Worm (Caenorhabditis elegans) whole organism, early embryonic: Measurements from ENCODE around the gene gcy-7.

Experiments
- B0310.2 ChIP-seq: sonication (generic microtip); optimal IDR thresholded peaks from 2 replicates; lab custom pipeline; 2016; ENCODE audit warnings: mild to moderate bottlenecking, missing genetic modification characterization, missing compliant biosample characterization
- F13C5.2 ChIP-seq: sonication (generic microtip); optimal IDR thresholded peaks from 2 replicates; lab custom pipeline; 2017; ENCODE audit warnings: mild to moderate bottlenecking, missing genetic modification characterization, inconsistent platforms, missing compliant biosample characterization
- aly-1 ChIP-seq: sonication (generic microtip); optimal IDR thresholded peaks from 2 replicates; lab custom pipeline; 2016; ENCODE audit warnings: missing genetic modification characterization, missing compliant biosample characterization
- ama-1 ChIP-seq: fragments of 150-350 bp; optimal IDR thresholded peaks from 2 replicates; lab custom pipeline; 2014
- ceh-13 ChIP-seq: fragments of 200-800 bp; sonication (Bioruptor generic); optimal IDR thresholded peaks from 2 replicates; lab custom pipeline; 2018; ENCODE audit warnings: mild to moderate bottlenecking, missing genetic modification characterization, missing compliant biosample characterization
- ceh-36 ChIP-seq: sonication (generic microtip); optimal IDR thresholded peaks from 2 replicates; lab custom pipeline; 2016; ENCODE audit warnings: missing genetic modification characterization, inconsistent platforms, missing compliant biosample characterization
- ets-7 ChIP-seq: sonication (generic microtip); optimal IDR thresholded peaks from 2 replicates; lab custom pipeline; 2016; ENCODE audit warnings: missing genotype, missing genetic modification characterization, missing compliant biosample characterization
- flt-1 ChIP-seq: fragments of 200-800 bp; sonication (Bioruptor generic); IDR thresholded peaks from 2 replicates; pipeline ENCODE4 v1.3.6; 2022; ENCODE audit warnings: missing genetic modification characterization, missing compliant biosample characterization
- hmbx-1 ChIP-seq: sonication (generic microtip); optimal IDR thresholded peaks from 2 replicates; lab custom pipeline; 2016; ENCODE audit warnings: mild to moderate bottlenecking, missing genetic modification characterization, missing compliant biosample characterization
- hmg-4 ChIP-seq: fragments of 200-800 bp; sonication (Bioruptor generic); optimal IDR thresholded peaks from 2 replicates; lab custom pipeline; 2018; ENCODE audit warnings: mild to moderate bottlenecking, missing genetic modification characterization, missing compliant biosample characterization
- hnd-1 ChIP-seq: sonication (generic microtip); optimal IDR thresholded peaks from 2 replicates; lab custom pipeline; 2016; ENCODE audit warnings: missing genetic modification characterization, missing compliant biosample characterization
- pes-1 ChIP-seq: fragments of 200-800 bp; sonication (Bioruptor generic); IDR thresholded peaks from 2 replicates; pipeline ENCODE4 v1.3.6; 2022; ENCODE audit warnings: missing genetic modification reagents, missing genetic modification characterization, missing compliant biosample characterization
- scrt-1 ChIP-seq: fragments of 200-800 bp; sonication (Bioruptor generic); IDR thresholded peaks from 2 replicates; pipeline ENCODE4 v1.3.6; 2022; ENCODE audit warnings: missing genetic modification characterization, missing compliant biosample characterization
- sea-1 ChIP-seq: fragments of 200-800 bp; sonication (Bioruptor generic); conservative IDR thresholded peaks from 2 replicates; pipeline ENCODE4 v1.3.6; 2022; ENCODE audit warnings: missing genetic modification characterization, missing compliant biosample characterization
- tbx-11 ChIP-seq: fragments of 200-800 bp; sonication (Bioruptor generic); IDR thresholded peaks from 2 replicates; pipeline ENCODE4 v1.3.6; 2022; ENCODE audit warnings: missing genetic modification characterization, missing compliant biosample characterization
- tbx-37 ChIP-seq: fragments of 200-800 bp; sonication (Bioruptor generic); conservative IDR thresholded peaks from 2 replicates; pipeline ENCODE4 v1.3.6; 2022; ENCODE audit warnings: missing genetic modification reagents, missing genetic modification characterization, missing compliant biosample characterization
- tra-4 ChIP-seq: sonication (generic microtip); optimal IDR thresholded peaks from 2 replicates; lab custom pipeline; 2017; ENCODE audit warnings: missing genetic modification characterization, missing compliant biosample characterization

Gene gcy-7

ce11 chrV:8401267-8401666 is 14.1 kb downstream of the gcy-7 start:
- TF ChIP-seq sea-1 = no peak
- TF ChIP-seq tbx-37 = no peak
- TF ChIP-seq hmbx-1 (tag; lab: Kevin White, UChicago) = no peak
- TF ChIP-seq ama-1 (lab: Kevin White, UChicago) = no peak
- TF ChIP-seq flt-1 (GFP tag; lab: Robert Waterston, UW) = no peak
- TF ChIP-seq tra-4 (tag; lab: Kevin White, UChicago) = no peak
- TF ChIP-seq hnd-1 (tag; lab: Kevin White, UChicago) = no peak
- no peak for TF ChIP-seq pes-1 (GFP tag; lab: Robert Waterston, UW)
- TF ChIP-seq F13C5.2 (tag; lab: Kevin White, UChicago) = no peak
- no peak for TF ChIP-seq ets-7 (tag; lab: Kevin White, UChicago)

- no peak for TF ChIP-seq pes-1 (GFP tag; lab: Robert Waterston, UW)
- no peak for TF ChIP-seq ceh-36 (tag; lab: Kevin White, UChicago)
- TF ChIP-seq hmbx-1 (tag; lab: Kevin White, UChicago) = no peak
- TF ChIP-seq aly-1 (tag; lab: Kevin White, UChicago) = no peak
- no peak for TF ChIP-seq hmg-4
- no peak for TF ChIP-seq tbx-37
- TF ChIP-seq tra-4 (tag; lab: Kevin White, UChicago) = no peak
- no peak for TF ChIP-seq scrt-1
- no peak for TF ChIP-seq flt-1 (GFP tag; lab: Robert Waterston, UW)
- TF ChIP-seq tbx-11 = no peak
- no peak for TF ChIP-seq B0310.2
- TF ChIP-seq ama-1 (lab: Kevin White, UChicago) = no peak
- TF ChIP-seq sea-1 = no peak
- TF ChIP-seq F13C5.2 (tag; lab: Kevin White, UChicago) = no peak
- no peak for TF ChIP-seq hnd-1 (tag; lab: Kevin White, UChicago)
- TF ChIP-seq ets-7 (tag; lab: Kevin White, UChicago) = no peak
- no peak for TF ChIP-seq ceh-13 (GFP tag; lab: Kevin White, UChicago)
Observed at ce11 chrV:8402392-8402791, 15.2 kb downstream of the gcy-7 start, which contains the start of gene F52E1.9. F52E1.9 (minus strand) TSS chrV:8402669.

ce11 chrV:8403152-8403551 is 16.0 kb downstream of the gcy-7 start:
- TF ChIP-seq ets-7 (tag; lab: Kevin White, UChicago) = no peak
- TF ChIP-seq tbx-37 = no peak
- no peak for TF ChIP-seq F13C5.2 (tag; lab: Kevin White, UChicago)
- TF ChIP-seq ama-1 (lab: Kevin White, UChicago) = no peak
- no peak for TF ChIP-seq hmbx-1 (tag; lab: Kevin White, UChicago)
- TF ChIP-seq ceh-13 (GFP tag; lab: Kevin White, UChicago) = no peak

ce11 chrV:8403916-8404315 is 16.8 kb downstream of the gcy-7 start:
- TF ChIP-seq aly-1 (tag; lab: Kevin White, UChicago) (no peak), sea-1 (no peak), tra-4 (tag; lab: Kevin White, UChicago) (no peak), hmg-4 (no peak), ets-7 (tag; lab: Kevin White, UChicago) (no peak), tbx-37 (no peak), ama-1 (lab: Kevin White, UChicago) (no peak), flt-1 (GFP tag; lab: Robert Waterston, UW) (no peak), pes-1 (GFP tag; lab: Robert Waterston, UW) (no peak), scrt-1 (no peak), F13C5.2 (tag; lab: Kevin White, UChicago) (no peak), B0310.2 (no peak), tbx-11 (no peak)

ce11 chrV:8404339-8404738 is 17.2 kb downstream of the gcy-7 start:
- TF ChIP-seq hmbx-1 (tag; lab: Kevin White, UChicago) (no peak), ceh-36 (tag; lab: Kevin White, UChicago) (no peak), ets-7 (tag; lab: Kevin White, UChicago) (no peak), scrt-1 (no peak), tbx-11 (no peak), tbx-37 (no peak), aly-1 (tag; lab: Kevin White, UChicago) (no peak), pes-1 (GFP tag; lab: Robert Waterston, UW) (no peak), hmg-4 (no peak), ceh-13 (GFP tag; lab: Kevin White, UChicago) (no peak), tra-4 (tag; lab: Kevin White, UChicago) (no peak), sea-1 (no peak), flt-1 (GFP tag; lab: Robert Waterston, UW) (no peak), B0310.2 (no peak), ama-1 (lab: Kevin White, UChicago) (no peak), F13C5.2 (tag; lab: Kevin White, UChicago) (no peak), hnd-1 (tag; lab: Kevin White, UChicago) (no peak)

ce11 chrV:8406155-8406554 is 19.0 kb downstream of the gcy-7 start:
- no peak for TF ChIP-seq tra-4 (tag; lab: Kevin White, UChicago)

- TF ChIP-seq hmbx-1 (tag; lab: Kevin White, UChicago) = no peak
- no peak for TF ChIP-seq aly-1 (tag; lab: Kevin White, UChicago)
- TF ChIP-seq ceh-13 (GFP tag; lab: Kevin White, UChicago) = no peak
- no peak for TF ChIP-seq tbx-37
- TF ChIP-seq scrt-1 = no peak
- TF ChIP-seq sea-1 = no peak
- no peak for TF ChIP-seq tra-4 (tag; lab: Kevin White, UChicago)
- TF ChIP-seq tbx-11 = no peak
- TF ChIP-seq pes-1 (GFP tag; lab: Robert Waterston, UW) = no peak
- no peak for TF ChIP-seq ceh-36 (tag; lab: Kevin White, UChicago)
- TF ChIP-seq B0310.2 = no peak
- TF ChIP-seq flt-1 (GFP tag; lab: Robert Waterston, UW) = no peak
- TF ChIP-seq hmg-4 = no peak
- no peak for TF ChIP-seq hnd-1 (tag; lab: Kevin White, UChicago)
- TF ChIP-seq ets-7 (tag; lab: Kevin White, UChicago) = no peak
- TF ChIP-seq ama-1 (lab: Kevin White, UChicago) = no peak
- no peak for TF ChIP-seq F13C5.2 (tag; lab: Kevin White, UChicago)
Observed at ce11 chrV:8406911-8407310, 19.8 kb downstream of the gcy-7 start.

ce11 chrV:8409594-8409993 is 22.4 kb downstream of the gcy-7 start:
- TF ChIP-seq tra-4 (tag; lab: Kevin White, UChicago) (no peak), hmbx-1 (tag; lab: Kevin White, UChicago) (no peak), tbx-37 (no peak), B0310.2 (no peak), hmg-4 (no peak), aly-1 (tag; lab: Kevin White, UChicago) (no peak), sea-1 (no peak), ets-7 (tag; lab: Kevin White, UChicago) (no peak), F13C5.2 (tag; lab: Kevin White, UChicago) (no peak), ama-1 (lab: Kevin White, UChicago) (no peak), ceh-13 (GFP tag; lab: Kevin White, UChicago) (no peak), hnd-1 (tag; lab: Kevin White, UChicago) (no peak), tbx-11 (no peak), pes-1 (GFP tag; lab: Robert Waterston, UW) (no peak), flt-1 (GFP tag; lab: Robert Waterston, UW) (no peak), ceh-36 (tag; lab: Kevin White, UChicago) (no peak), scrt-1 (no peak)
